Worm (Caenorhabditis elegans): Measurements from ENCODE around the gene W01B6.8.

- TF ChIP-seq ama-1 (optimal IDR thresholded peaks at IDR 0.05) (no peak), fkh-10 (GFP tag; optimal IDR thresholded peaks at IDR 0.05) (no peak), unc-39 (tag; optimal IDR thresholded peaks at IDR 0.05) (no peak), unc-62 (GFP tag; optimal IDR thresholded peaks at IDR 0.05) (no peak), ceh-82 (tag; optimal IDR thresholded peaks at IDR 0.05) (no peak), snpc-4 (tag; optimal IDR thresholded peaks at IDR 0.05) (no peak), ztf-11 (tag; optimal IDR thresholded peaks at IDR 0.05) (no peak), nhr-25 (tag; optimal IDR thresholded peaks at IDR 0.05) (no peak), lin-39 (tag; optimal IDR thresholded peaks at IDR 0.05) (no peak), nhr-23 (tag; optimal IDR thresholded peaks at IDR 0.05) (no peak), ceh-28 (tag; optimal IDR thresholded peaks at IDR 0.05) (no peak), daf-12 (tag; optimal IDR thresholded peaks at IDR 0.05) (no peak)
Measured at ce11 chrIV:10075899-10076298, 8.3 kb downstream of the W01B6.8 start, which contains the start of gene W01B6.5.

All from whole organism, L3 larva.